Worm (Caenorhabditis elegans) whole organism, L2 larva: Measurements from ENCODE around the gene coh-3.

ENCODE experiments used
- C34F6.9 ChIP-seq: fragments of 150-350 bp; optimal IDR thresholded peaks from 2 replicates; lab custom pipeline; 2014; ENCODE audit warnings: missing biosample characterization, missing genetic modification characterization
- ZK546.5 ChIP-seq: sonication (generic microtip); optimal IDR thresholded peaks from 2 replicates; lab custom pipeline; 2017; ENCODE audit warnings: missing biosample characterization, missing genetic modification characterization
- aly-2 ChIP-seq: fragments of 150-350 bp; optimal IDR thresholded peaks from 2 replicates; lab custom pipeline; 2014; ENCODE audit warnings: missing biosample characterization, missing genetic modification characterization
- ama-1 ChIP-seq: fragments of 150-350 bp; optimal IDR thresholded peaks from 2 replicates; lab custom pipeline; 2018; ENCODE audit warnings: inconsistent platforms
- blmp-1 ChIP-seq: sonication (generic microtip); optimal IDR thresholded peaks from 2 replicates; lab custom pipeline; 2017; ENCODE audit warnings: missing genetic modification characterization, mild to moderate bottlenecking, missing compliant biosample characterization, antibody characterized with exemption, moderate library complexity; ENCODE audit not compliant: insufficient read depth
- dmd-4 ChIP-seq: sonication (generic microtip); optimal IDR thresholded peaks from 2 replicates; lab custom pipeline; 2017; ENCODE audit warnings: missing biosample characterization, missing genetic modification characterization
- egl-27 ChIP-seq: sonication (generic microtip); optimal IDR thresholded peaks from 3 replicates; lab custom pipeline; 2017; ENCODE audit warnings: missing biosample characterization, missing genetic modification reagents, missing genetic modification characterization
- elt-3 ChIP-seq: sonication (generic microtip); optimal IDR thresholded peaks from 2 replicates; lab custom pipeline; 2017; ENCODE audit warnings: missing biosample characterization, missing genetic modification characterization
- lin-13 ChIP-seq: fragments of 150-350 bp; optimal IDR thresholded peaks from 2 replicates; lab custom pipeline; 2014; ENCODE audit warnings: missing biosample characterization, missing genetic modification reagents, missing genetic modification characterization
- mbf-1 ChIP-seq: sonication (generic microtip); optimal IDR thresholded peaks from 2 replicates; lab custom pipeline; 2017; ENCODE audit warnings: missing biosample characterization, missing genetic modification characterization
- nhr-12 ChIP-seq: fragments of 150-350 bp; optimal IDR thresholded peaks from 2 replicates; lab custom pipeline; 2014; ENCODE audit warnings: missing biosample characterization, missing genetic modification characterization
- nhr-237 ChIP-seq: fragments of 150-350 bp; optimal IDR thresholded peaks from 2 replicates; lab custom pipeline; 2014; ENCODE audit warnings: missing biosample characterization, missing genetic modification characterization
- nhr-25 ChIP-seq: fragments of 150-350 bp; sonication (generic microtip); optimal IDR thresholded peaks from 3 replicates; lab custom pipeline; 2014; ENCODE audit warnings: missing biosample characterization, missing genetic modification characterization
- snpc-4 ChIP-seq: fragments of 150-350 bp; optimal IDR thresholded peaks from 2 replicates; lab custom pipeline; 2014; ENCODE audit warnings: missing biosample characterization, missing genetic modification characterization

DNA sequence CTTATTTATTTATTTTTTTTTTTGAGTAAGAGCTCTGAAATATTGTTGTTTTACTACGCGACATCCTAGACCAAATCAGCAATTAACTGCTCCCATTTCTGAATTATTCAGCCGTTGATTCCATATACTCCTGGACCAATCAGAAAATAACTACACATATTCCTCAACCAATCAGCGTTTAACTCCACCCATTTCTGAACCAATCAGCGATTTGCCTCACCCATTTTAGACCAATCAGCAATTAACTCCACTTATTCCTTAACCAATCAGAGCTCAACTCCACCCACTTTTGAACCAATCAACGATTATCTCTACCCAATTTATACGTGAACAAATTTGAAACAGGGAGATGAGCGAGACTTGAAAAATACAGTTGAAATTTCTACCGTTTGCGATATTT lies 36.4 kb downstream of the coh-3 start:
- TF ChIP-seq nhr-12 (tag; lab: Kevin White, UChicago) (no peak), nhr-237 (no peak), mbf-1 (tag; lab: Kevin White, UChicago) (no peak), ama-1 (lab: Kevin White, UChicago) (no peak), blmp-1 (tag; lab: Kevin White, UChicago) (no peak), lin-13 (no peak), elt-3 (no peak), nhr-25 (no peak), egl-27 (no peak), aly-2 (tag; lab: Kevin White, UChicago) (no peak), dmd-4 (tag; lab: Kevin White, UChicago) (no peak), C34F6.9 (no peak), snpc-4 (tag; lab: Kevin White, UChicago) (no peak), ZK546.5 (tag; lab: Kevin White, UChicago) (no peak)
